Worm (Caenorhabditis elegans): ENCODE data around the gene dsl-7.
A peak's percentile ranks its signal among the peaks of the same experiment; 100 is the strongest.

DNA sequence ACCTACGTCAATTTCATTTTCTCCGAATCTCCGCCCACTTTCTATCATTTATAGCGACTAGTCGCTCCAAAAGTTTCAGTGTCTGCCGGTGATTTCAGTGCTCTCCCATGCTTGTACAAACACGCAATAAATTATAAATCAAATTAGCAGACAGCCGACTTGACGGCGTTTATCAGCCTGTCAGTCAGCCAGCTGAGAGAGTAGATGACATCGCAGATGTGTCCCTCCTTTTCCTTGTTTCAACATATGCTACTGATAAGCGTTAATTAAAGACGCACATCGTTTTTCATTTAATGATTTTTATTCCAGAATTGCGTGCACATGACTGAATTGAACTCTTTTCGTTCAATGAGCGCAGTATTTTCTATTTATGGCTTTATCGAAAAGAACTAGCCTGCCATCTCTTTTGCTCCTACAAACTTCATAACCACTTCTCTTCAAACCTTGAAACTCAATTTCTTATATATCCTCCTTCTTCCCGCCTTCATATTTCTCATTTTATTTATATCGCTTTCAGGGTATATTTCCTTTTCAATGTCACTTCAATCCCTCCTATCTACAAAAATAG, 50.3 kb downstream of the dsl-7 start, which contains the start of gene lap-2:
- no peak for TF ChIP-seq egl-27 (tag; optimal IDR thresholded peaks at IDR 0.05)
- TF ChIP-seq ama-1 (optimal IDR thresholded peaks at IDR 0.05): peak; percentile 62
- TF ChIP-seq nhr-77 (tag; optimal IDR thresholded peaks at IDR 0.05): no peak
- TF ChIP-seq lin-15B (tag; optimal IDR thresholded peaks at IDR 0.05): no peak
- TF ChIP-seq jun-1 (tag; optimal IDR thresholded peaks at IDR 0.05): peak; percentile 37
- TF ChIP-seq snpc-4 (tag; optimal IDR thresholded peaks at IDR 0.05): no peak
- no peak for TF ChIP-seq nhr-25 (tag; optimal IDR thresholded peaks at IDR 0.05)
- TF ChIP-seq aly-2 (tag; optimal IDR thresholded peaks at IDR 0.05): no peak
- peak; percentile 89 for TF ChIP-seq pqm-1 (tag; optimal IDR thresholded peaks at IDR 0.05)
- no peak for TF ChIP-seq ceh-82 (tag; optimal IDR thresholded peaks at IDR 0.05)
- TF ChIP-seq unc-62 (GFP tag; optimal IDR thresholded peaks at IDR 0.05): peak; percentile 20
- TF ChIP-seq fkh-10 (GFP tag; optimal IDR thresholded peaks at IDR 0.05): no peak
